Fruit fly (Drosophila melanogaster) whole organism, embryonic: ENCODE measurements around the gene Ide.

Experiments
- Atf6 ChIP-seq: fragments of 200-800 bp; sonication (Bioruptor generic); IDR thresholded peaks from 2 replicates; pipeline ENCODE4 v1.3.6; 2022; ENCODE audit warnings: missing biosample characterization, missing genetic modification characterization
- BtbVII ChIP-seq: fragments of 200-800 bp; sonication (Bioruptor generic); optimal IDR thresholded peaks from 3 replicates; lab custom pipeline; 2017; ENCODE audit warnings: missing biosample characterization, mild to moderate bottlenecking, missing genetic modification characterization
- CG11456 ChIP-seq: fragments of 200-800 bp; sonication (Bioruptor generic); IDR thresholded peaks from 3 replicates; pipeline ENCODE4 v1.3.6; 2022; ENCODE audit warnings: missing biosample characterization, missing genetic modification characterization
- CG13123 ChIP-seq: fragments of 200-800 bp; sonication (Bioruptor generic); optimal IDR thresholded peaks from 2 replicates; lab custom pipeline; 2016; ENCODE audit warnings: missing biosample characterization, missing genetic modification characterization
- CG14965 ChIP-seq: fragments of 200-800 bp; sonication (Bioruptor generic); optimal IDR thresholded peaks from 2 replicates; lab custom pipeline; 2016; ENCODE audit warnings: missing biosample characterization, missing genetic modification characterization, borderline replicate concordance
- CG15514 ChIP-seq: fragments of 200-800 bp; sonication (Bioruptor generic); optimal IDR thresholded peaks from 3 replicates; lab custom pipeline; 2017; ENCODE audit warnings: missing biosample characterization, missing genetic modification characterization, mild to moderate bottlenecking, moderate library complexity, missing genetic modification reagents
- CG1602 ChIP-seq: fragments of 200-800 bp; sonication (Bioruptor generic); optimal IDR thresholded peaks from 3 replicates; lab custom pipeline; 2016; ENCODE audit warnings: missing biosample characterization, missing genetic modification characterization
- CG16779 ChIP-seq: fragments of 200-800 bp; sonication (Bioruptor generic); IDR thresholded peaks from 2 replicates; pipeline ENCODE4 v1.3.6; 2022; ENCODE audit warnings: missing biosample characterization, missing genetic modification characterization
- CG16815 ChIP-seq: fragments of 200-800 bp; sonication (Bioruptor generic); optimal IDR thresholded peaks from 3 replicates; lab custom pipeline; 2017; ENCODE audit warnings: missing biosample characterization, mild to moderate bottlenecking, missing genetic modification characterization
- CG16863 ChIP-seq: fragments of 200-800 bp; sonication (Bioruptor generic); optimal IDR thresholded peaks from 3 replicates; lab custom pipeline; 2016; ENCODE audit warnings: missing biosample characterization, missing genetic modification characterization
- CG17361 ChIP-seq: fragments of 200-800 bp; sonication (Bioruptor generic); IDR thresholded peaks from 3 replicates; pipeline ENCODE4 v1.3.6; 2022; ENCODE audit warnings: missing biosample characterization, missing genetic modification characterization
- CG17612 ChIP-seq: fragments of 200-800 bp; sonication (Bioruptor generic); IDR thresholded peaks from 2 replicates; pipeline ENCODE4 v1.3.6; 2022; ENCODE audit warnings: missing biosample characterization, missing genetic modification characterization
- CG1832 ChIP-seq: fragments of 200-800 bp; sonication (Bioruptor generic); optimal IDR thresholded peaks from 2 replicates; lab custom pipeline; 2017; ENCODE audit warnings: missing biosample characterization, mild to moderate bottlenecking, missing genetic modification characterization, inconsistent platforms
- CG3281 ChIP-seq: fragments of 200-800 bp; sonication (Bioruptor generic); optimal IDR thresholded peaks from 3 replicates; lab custom pipeline; 2017; ENCODE audit warnings: missing biosample characterization, mild to moderate bottlenecking, missing genetic modification characterization
- CG33213 ChIP-seq: fragments of 200-800 bp; sonication (Bioruptor generic); optimal IDR thresholded peaks from 3 replicates; lab custom pipeline; 2016; ENCODE audit warnings: missing biosample characterization, missing genetic modification characterization
- CG3407 ChIP-seq: fragments of 200-800 bp; sonication (Bioruptor generic); optimal IDR thresholded peaks from 2 replicates; lab custom pipeline; 2018; ENCODE audit warnings: missing biosample characterization, mild to moderate bottlenecking, missing genetic modification characterization
- CG4854 ChIP-seq: fragments of 200-800 bp; sonication (Bioruptor generic); optimal IDR thresholded peaks from 2 replicates; lab custom pipeline; 2016; ENCODE audit warnings: missing biosample characterization, missing genetic modification characterization, inconsistent platforms
- CG5180 ChIP-seq: fragments of 200-800 bp; sonication (Bioruptor generic); optimal IDR thresholded peaks from 3 replicates; lab custom pipeline; 2017; ENCODE audit warnings: missing biosample characterization, missing genetic modification characterization, mild to moderate bottlenecking, moderate library complexity, missing genetic modification reagents
- CG6254 ChIP-seq: fragments of 200-800 bp; sonication (Bioruptor generic); optimal IDR thresholded peaks from 3 replicates; lab custom pipeline; 2017; ENCODE audit warnings: mild to moderate bottlenecking, missing biosample characterization, missing genetic modification reagents, missing genetic modification characterization
- CG7357 ChIP-seq: fragments of 200-800 bp; sonication (Bioruptor generic); IDR thresholded peaks from 3 replicates; pipeline ENCODE4 v1.3.6; 2022; ENCODE audit warnings: missing biosample characterization, missing genetic modification characterization
- CG7987 ChIP-seq: fragments of 200-800 bp; sonication (Bioruptor generic); optimal IDR thresholded peaks from 2 replicates; lab custom pipeline; 2018; ENCODE audit warnings: missing biosample characterization, mild to moderate bottlenecking, missing genetic modification characterization, moderate library complexity
- CHES-1-like ChIP-seq: fragments of 200-800 bp; sonication (Bioruptor generic); optimal IDR thresholded peaks from 2 replicates; lab custom pipeline; 2016; ENCODE audit warnings: missing biosample characterization, missing genetic modification characterization
- Camta ChIP-seq: fragments of 200-800 bp; sonication (Bioruptor generic); optimal IDR thresholded peaks from 2 replicates; lab custom pipeline; 2016; ENCODE audit warnings: missing biosample characterization, missing genetic modification characterization
- Dfd ChIP-seq, 2 experiments: fragments of >200 bp; optimal IDR thresholded peaks; 2 replicates each; lab custom pipeline; 2017; ENCODE audit warnings: missing biosample characterization in 2 of 2, missing genetic modification characterization in 2 of 2
- Dip2 ChIP-seq: fragments of 200-800 bp; sonication (Bioruptor generic); IDR thresholded peaks from 2 replicates; pipeline ENCODE4 v1.3.6; 2022; ENCODE audit warnings: missing biosample characterization, missing genetic modification characterization
- HLHmδ ChIP-seq: fragments of 200-800 bp; sonication (Bioruptor generic); optimal IDR thresholded peaks from 2 replicates; lab custom pipeline; 2018; ENCODE audit warnings: missing biosample characterization, mild to moderate bottlenecking, missing genetic modification characterization, moderate library complexity
- Jarid2 ChIP-seq: fragments of 200-800 bp; sonication (Bioruptor generic); optimal IDR thresholded peaks from 3 replicates; lab custom pipeline; 2017; ENCODE audit warnings: mild to moderate bottlenecking, missing biosample characterization, missing genetic modification reagents, missing genetic modification characterization
- Kr ChIP-seq: fragments of 200-800 bp; sonication (Bioruptor generic); optimal IDR thresholded peaks from 2 replicates; lab custom pipeline; 2017; ENCODE audit warnings: missing biosample characterization, mild to moderate bottlenecking, missing genetic modification characterization
- Lim3 ChIP-seq: fragments of 200-800 bp; sonication (Bioruptor generic); IDR thresholded peaks from 2 replicates; pipeline ENCODE4 v1.3.6; 2022; ENCODE audit warnings: missing biosample characterization, missing genetic modification characterization
- MTF-1 ChIP-seq: fragments of 200-800 bp; sonication (Bioruptor generic); optimal IDR thresholded peaks from 2 replicates; lab custom pipeline; 2018; ENCODE audit warnings: missing biosample characterization, mild to moderate bottlenecking, missing genetic modification characterization, borderline replicate concordance
- Oaz ChIP-seq: fragments of 200-800 bp; sonication (Bioruptor generic); IDR thresholded peaks from 2 replicates; pipeline ENCODE4 v1.3.6; 2022; ENCODE audit warnings: missing biosample characterization, missing genetic modification characterization
- Pdp1 ChIP-seq, 2 experiments: fragments of 200-800 bp; sonication (Bioruptor generic); optimal IDR thresholded peaks; 3 replicates each; lab custom pipeline; 2016; ENCODE audit warnings: missing biosample characterization in 2 of 2, missing genetic modification characterization in 2 of 2, mild to moderate bottlenecking in 1 of 2, moderate library complexity in 1 of 2
- Sox102F ChIP-seq: fragments of 200-800 bp; sonication (Bioruptor generic); optimal IDR thresholded peaks from 2 replicates; lab custom pipeline; 2018; ENCODE audit warnings: missing biosample characterization, mild to moderate bottlenecking, missing genetic modification characterization, moderate library complexity
- br ChIP-seq: fragments of >200 bp; optimal IDR thresholded peaks from 2 replicates; lab custom pipeline; 2017
- cad ChIP-seq: fragments of >200 bp; optimal IDR thresholded peaks from 2 replicates; lab custom pipeline; 2017; ENCODE audit warnings: missing biosample characterization, missing genetic modification characterization
- croc ChIP-seq: fragments of 200-800 bp; sonication (Bioruptor generic); conservative IDR thresholded peaks from 3 replicates; pipeline ENCODE4 v1.3.6; 2022; ENCODE audit warnings: missing biosample characterization, missing genetic modification characterization
- disco-r ChIP-seq: fragments of 200-800 bp; sonication (Bioruptor generic); optimal IDR thresholded peaks from 2 replicates; lab custom pipeline; 2016; ENCODE audit warnings: missing biosample characterization, missing genetic modification characterization
- ewg ChIP-seq: fragments of 200-800 bp; sonication (Bioruptor generic); optimal IDR thresholded peaks from 3 replicates; lab custom pipeline; 2017; ENCODE audit warnings: mild to moderate bottlenecking, missing biosample characterization, missing genetic modification reagents, missing genetic modification characterization
- eyg ChIP-seq: fragments of 200-800 bp; sonication (Bioruptor generic); optimal IDR thresholded peaks from 3 replicates; lab custom pipeline; 2016; ENCODE audit warnings: missing biosample characterization, missing genetic modification characterization
- grau ChIP-seq: fragments of 200-800 bp; optimal IDR thresholded peaks from 3 replicates; lab custom pipeline; 2019; ENCODE audit warnings: missing biosample characterization, mild to moderate bottlenecking, missing genetic modification characterization, moderate library complexity
- grn ChIP-seq: fragments of 200-800 bp; sonication (Bioruptor generic); optimal IDR thresholded peaks from 3 replicates; lab custom pipeline; 2017; ENCODE audit warnings: missing biosample characterization, missing genetic modification characterization
- ham ChIP-seq: fragments of 200-800 bp; sonication (Bioruptor generic); IDR thresholded peaks from 2 replicates; pipeline ENCODE4 v1.3.6; 2022; ENCODE audit warnings: missing biosample characterization, missing genetic modification characterization
- jigr1 ChIP-seq: fragments of 200-800 bp; sonication (Bioruptor generic); IDR thresholded peaks from 3 replicates; pipeline ENCODE4 v1.3.6; 2022; ENCODE audit warnings: missing biosample characterization, missing genetic modification characterization
- repo ChIP-seq: fragments of 200-800 bp; sonication (Bioruptor generic); optimal IDR thresholded peaks from 2 replicates; lab custom pipeline; 2016; ENCODE audit warnings: missing biosample characterization, missing genetic modification characterization
- run ChIP-seq: fragments of 200-800 bp; sonication (Bioruptor generic); optimal IDR thresholded peaks from 3 replicates; lab custom pipeline; 2018; ENCODE audit warnings: missing biosample characterization, mild to moderate bottlenecking, missing genetic modification characterization
- seq ChIP-seq: fragments of 200-800 bp; sonication (Bioruptor generic); IDR thresholded peaks from 2 replicates; pipeline ENCODE4 v1.3.6; 2022; ENCODE audit warnings: missing biosample characterization, missing genetic modification characterization
- sim ChIP-seq: fragments of 200-800 bp; sonication (Bioruptor generic); IDR thresholded peaks from 2 replicates; pipeline ENCODE4 v1.3.6; 2022; ENCODE audit warnings: missing biosample characterization, missing genetic modification characterization
- sisA ChIP-seq: fragments of 200-800 bp; sonication (Bioruptor generic); IDR thresholded peaks from 2 replicates; pipeline ENCODE4 v1.3.6; 2022; ENCODE audit warnings: missing biosample characterization, missing genetic modification characterization
- ssp ChIP-seq: fragments of 200-800 bp; sonication (Bioruptor generic); IDR thresholded peaks from 2 replicates; pipeline ENCODE4 v1.3.6; 2022; ENCODE audit warnings: missing biosample characterization, missing genetic modification characterization
- tx ChIP-seq: fragments of 200-800 bp; sonication (Bioruptor generic); optimal IDR thresholded peaks from 2 replicates; lab custom pipeline; 2016; ENCODE audit warnings: missing biosample characterization, missing genetic modification characterization
- vfl ChIP-seq: fragments of 200-800 bp; sonication (Bioruptor generic); optimal IDR thresholded peaks from 2 replicates; lab custom pipeline; 2016; ENCODE audit warnings: missing biosample characterization, missing genetic modification characterization

Gene Ide

dm6 chr3L:20399550-20400109 is 23.9 kb upstream of the Ide start (continued):
- TF ChIP-seq CG16779 (GFP tag; lab: Robert Waterston, UW) (peak; percentile 66), CG17612 (GFP tag; lab: Robert Waterston, UW) (peak; percentile 55; the same call in 1 of the 2 replicates), HLHmδ (no peak), CG4854 (peak; percentile 75), sisA (GFP tag; lab: Robert Waterston, UW) (peak; percentile 85), CG13123 (GFP tag; lab: Kevin White, UChicago) (peak; percentile 67), repo (GFP tag; lab: Kevin White, UChicago) (peak; percentile 7), br (lab: Kevin White, UChicago) (no peak), Kr (GFP tag; lab: Kevin White, UChicago) (no peak), CG1832 (GFP tag; lab: Kevin White, UChicago) (no peak), CHES-1-like (peak; percentile 71), tx (GFP tag; lab: Kevin White, UChicago) (peak; percentile 74), ewg (peak; percentile 76), CG33213 (peak; percentile 65), Camta (GFP tag; lab: Kevin White, UChicago) (peak; percentile 72), ssp (GFP tag; lab: Robert Waterston, UW) (peak; percentile 70), CG5180 (peak; percentile 80), croc (GFP tag; lab: Robert Waterston, UW) (peak; percentile 72), CG7987 (GFP tag; lab: Kevin White, UChicago) (peak; percentile 69), CG15514 (GFP tag; lab: Kevin White, UChicago) (peak; percentile 78), CG16863 (GFP tag; lab: Kevin White, UChicago) (peak; percentile 80), CG3281 (GFP tag; lab: Kevin White, UChicago) (peak; percentile 87), Dfd (GFP tag; optimal IDR thresholded peaks at IDR 0.05; lab: Kevin White, UChicago) (no peak), vfl (GFP tag; lab: Kevin White, UChicago) (peak; percentile 78), ham (GFP tag; lab: Robert Waterston, UW) (peak; percentile 52; the same call in 1 of the 2 replicates), BtbVII (GFP tag; lab: Kevin White, UChicago) (peak; percentile 78), CG6254 (peak; percentile 55), Atf6 (peak; percentile 92), Pdp1 (GFP tag; optimal IDR thresholded peaks at IDR 0.05; lab: Kevin White, UChicago) (peak; percentile 81 to 88), CG17361 (GFP tag; lab: Robert Waterston, UW) (peak; percentile 96), cad (GFP tag; lab: Kevin White, UChicago) (no peak), sim (GFP tag; lab: Robert Waterston, UW) (peak; percentile 24; the same call in 1 of the 2 replicates), Sox102F (GFP tag; lab: Kevin White, UChicago) (peak; percentile 92), CG7357 (GFP tag; lab: Robert Waterston, UW) (peak; percentile 72), CG11456 (GFP tag; lab: Robert Waterston, UW) (peak; percentile 83; the same call in 2 of the 3 replicates), disco-r (peak; percentile 52), CG1602 (GFP tag; lab: Kevin White, UChicago) (peak; percentile 81), jigr1 (GFP tag; lab: Robert Waterston, UW) (peak; percentile 58; the same call in 1 of the 3 replicates), MTF-1 (GFP tag; lab: Kevin White, UChicago) (peak; percentile 44), run (tag; lab: Kevin White, UChicago) (peak; percentile 86), Oaz (GFP tag; lab: Robert Waterston, UW) (peak; percentile 69), eyg (GFP tag; lab: Kevin White, UChicago) (peak; percentile 53), Dip2 (no peak), grau (tag; lab: Kevin White, UChicago) (peak; percentile 92), CG16815 (GFP tag; lab: Kevin White, UChicago) (peak; percentile 77), Jarid2 (GFP tag; lab: Kevin White, UChicago) (peak; percentile 46), grn (GFP tag; lab: Kevin White, UChicago) (no peak), Lim3 (GFP tag; lab: Robert Waterston, UW) (peak; percentile 52; the same call in 1 of the 2 replicates), CG3407 (peak; percentile 65), CG14965 (peak; percentile 45), seq (peak; percentile 84)
